Fruit fly (Drosophila melanogaster): ENCODE data around the gene Adck5.

The Adck5 gene

DNA sequence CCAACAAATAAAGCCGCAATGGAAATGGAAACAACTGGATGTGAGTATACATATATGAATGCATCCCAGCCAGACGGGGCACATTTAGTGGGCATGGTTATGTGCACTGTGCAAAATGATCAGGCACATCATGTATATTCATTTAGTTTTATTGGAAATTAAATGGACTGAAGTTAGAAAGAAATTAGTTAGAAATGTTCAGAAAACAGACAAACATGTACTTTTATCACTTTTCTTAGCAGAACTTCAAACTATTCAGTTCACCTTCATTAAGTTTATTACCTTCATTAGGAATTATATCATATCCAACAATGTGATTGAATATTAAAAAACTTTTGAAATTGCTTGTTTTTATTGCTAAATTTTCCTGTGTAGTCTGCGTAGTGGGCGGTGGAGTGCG, 17.2 kb downstream of the Adck5 start:
- no peak for TF ChIP-seq CG8478 (optimal IDR thresholded peaks at IDR 0.05)
- no peak for TF ChIP-seq pan (optimal IDR thresholded peaks at IDR 0.05)
- TF ChIP-seq usp (GFP tag; optimal IDR thresholded peaks at IDR 0.05) = no peak
- no peak for TF ChIP-seq psq (optimal IDR thresholded peaks at IDR 0.05)
- no peak for TF ChIP-seq EcR (GFP tag; optimal IDR thresholded peaks at IDR 0.05)
- no peak for TF ChIP-seq Dll (optimal IDR thresholded peaks at IDR 0.05)

DNA sequence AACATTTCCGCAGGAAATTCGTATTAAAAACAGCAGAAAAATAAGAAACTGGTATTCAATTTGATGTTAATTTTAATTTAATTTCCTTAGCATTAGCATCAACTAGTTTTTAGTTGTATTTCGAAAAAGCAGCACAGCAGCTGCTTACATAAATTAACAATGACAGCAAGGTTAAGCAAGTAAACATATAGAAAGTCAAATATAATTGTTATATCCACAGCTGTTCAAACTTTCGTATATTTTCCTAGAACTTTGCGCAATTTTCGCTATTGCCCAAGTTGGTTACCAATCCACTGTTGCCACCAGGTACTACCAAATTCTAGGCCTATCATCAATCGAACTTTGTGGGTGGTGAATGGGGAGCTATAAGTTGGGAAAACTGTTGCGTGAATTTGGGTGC, 20.4 kb downstream of the Adck5 start:
- no peak for TF ChIP-seq psq (optimal IDR thresholded peaks at IDR 0.05)
- TF ChIP-seq usp (GFP tag; optimal IDR thresholded peaks at IDR 0.05) = no peak

- TF ChIP-seq usp (GFP tag; optimal IDR thresholded peaks at IDR 0.05) (no peak), Dll (optimal IDR thresholded peaks at IDR 0.05) (no peak), EcR (GFP tag; optimal IDR thresholded peaks at IDR 0.05) (no peak), pan (optimal IDR thresholded peaks at IDR 0.05) (no peak)
These were observed 25.7 kb downstream of the Adck5 start for dm6 chr3L:11195275-11195674.

DNA sequence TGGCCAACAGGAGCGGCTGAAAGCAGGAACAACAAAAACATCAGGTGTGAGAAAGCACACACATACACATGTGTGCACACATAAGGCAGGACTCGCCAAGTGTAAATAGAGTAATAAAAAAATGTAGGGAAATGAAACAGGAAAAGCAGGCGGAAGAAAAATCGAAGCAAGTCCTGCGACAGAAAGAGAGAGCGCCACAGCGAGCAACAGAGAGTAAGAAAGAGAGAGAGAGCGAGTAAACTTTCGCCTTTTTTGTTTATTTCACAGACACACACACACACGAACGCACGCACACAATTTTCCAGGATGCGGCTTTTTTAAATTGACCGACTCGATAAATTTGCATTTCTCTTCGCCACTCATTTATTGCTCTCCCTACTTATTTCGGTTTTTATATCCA, 27.2 kb downstream of the Adck5 start:
- TF ChIP-seq pan (optimal IDR thresholded peaks at IDR 0.05) (no peak), CG8478 (optimal IDR thresholded peaks at IDR 0.05) (no peak), usp (GFP tag; optimal IDR thresholded peaks at IDR 0.05) (no peak), EcR (GFP tag; optimal IDR thresholded peaks at IDR 0.05) (no peak), Dll (optimal IDR thresholded peaks at IDR 0.05) (no peak), psq (optimal IDR thresholded peaks at IDR 0.05) (no peak)

DNA sequence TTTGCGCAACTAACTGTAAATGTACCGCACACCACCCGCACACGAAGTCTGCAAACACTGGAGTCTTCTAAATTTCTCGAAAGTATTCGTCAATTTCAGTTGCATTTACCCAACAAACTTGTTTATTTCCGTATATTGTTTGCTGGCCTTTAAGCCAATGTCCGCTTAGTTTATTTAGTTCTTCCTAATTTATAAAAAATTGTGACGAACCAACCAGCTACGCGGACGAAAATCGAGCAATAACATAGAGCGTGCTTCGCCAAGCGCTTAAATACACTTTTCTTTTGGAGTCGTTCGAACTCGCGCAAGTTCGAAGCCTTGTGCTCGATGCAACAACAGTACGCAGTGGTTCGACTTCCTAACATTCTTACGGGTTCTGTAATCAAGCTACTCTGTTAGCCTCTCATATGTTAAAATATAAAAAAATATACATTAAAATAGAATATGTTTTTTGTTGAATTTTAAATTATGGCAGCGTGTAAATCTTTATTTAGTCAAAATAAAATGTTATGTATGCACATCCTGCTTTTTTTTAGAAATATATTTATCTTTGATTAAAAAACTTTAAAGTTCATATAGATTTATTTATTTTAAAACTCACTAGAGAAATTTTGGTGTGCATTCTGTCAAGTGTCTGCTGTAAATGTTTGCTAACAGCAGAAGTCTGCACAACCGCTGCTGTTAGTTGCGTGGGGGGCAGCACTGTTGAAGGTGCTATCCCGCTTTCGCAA, 27.8 kb downstream of the Adck5 start, which contains the start of gene GlcAT-P:
Gene GlcAT-P, minus strand, starts transcription at position 246 of the 731 bp plus-strand sequence.
- TF ChIP-seq pan (optimal IDR thresholded peaks at IDR 0.05) (no peak), usp (GFP tag; optimal IDR thresholded peaks at IDR 0.05) (no peak), Dll (optimal IDR thresholded peaks at IDR 0.05) (no peak), psq (optimal IDR thresholded peaks at IDR 0.05) (no peak), CG8478 (optimal IDR thresholded peaks at IDR 0.05) (no peak), EcR (GFP tag; optimal IDR thresholded peaks at IDR 0.05) (no peak)

DNA sequence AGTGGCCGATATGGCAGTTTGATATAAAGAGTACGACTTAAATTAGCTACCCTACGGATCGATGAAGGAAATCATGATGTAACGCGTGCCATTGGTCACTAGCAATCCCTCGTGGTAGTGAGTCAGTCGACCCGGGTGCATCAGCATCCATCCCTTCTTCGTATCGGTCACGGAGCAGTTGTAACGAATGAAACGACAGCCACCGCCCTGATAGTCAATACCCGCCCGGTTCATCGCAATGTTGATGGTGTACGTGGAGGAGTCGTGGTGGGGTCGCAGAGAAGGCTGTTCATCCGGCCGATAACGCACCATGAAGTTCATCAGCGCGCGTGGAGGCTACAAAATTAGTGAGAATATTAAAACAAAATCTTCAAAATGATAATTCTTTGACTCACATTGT, 28.8 kb downstream of the Adck5 start:
- TF ChIP-seq CG8478 (optimal IDR thresholded peaks at IDR 0.05) (no peak), Dll (optimal IDR thresholded peaks at IDR 0.05) (no peak), EcR (GFP tag; optimal IDR thresholded peaks at IDR 0.05) (no peak), pan (optimal IDR thresholded peaks at IDR 0.05) (no peak)

dm6 chr3L:11199320-11199719, 29.7 kb downstream of the Adck5 start, which contains the start of gene CG7607:
TSS of gene CG7607 (plus strand) at chr3L:11199620.
- TF ChIP-seq CG8478 (optimal IDR thresholded peaks at IDR 0.05) (no peak), EcR (GFP tag; optimal IDR thresholded peaks at IDR 0.05) (no peak), Dll (optimal IDR thresholded peaks at IDR 0.05) (no peak), usp (GFP tag; optimal IDR thresholded peaks at IDR 0.05) (no peak), psq (optimal IDR thresholded peaks at IDR 0.05) (no peak), pan (optimal IDR thresholded peaks at IDR 0.05) (no peak)

- TF ChIP-seq Dll (optimal IDR thresholded peaks at IDR 0.05) (no peak), CG8478 (optimal IDR thresholded peaks at IDR 0.05) (no peak), psq (optimal IDR thresholded peaks at IDR 0.05) (no peak), EcR (GFP tag; optimal IDR thresholded peaks at IDR 0.05) (no peak), usp (GFP tag; optimal IDR thresholded peaks at IDR 0.05) (no peak), pan (optimal IDR thresholded peaks at IDR 0.05) (no peak)
These were observed 31.4 kb downstream of the Adck5 start, which contains the start of gene nkt for dm6 chr3L:11201051-11201450. TSS of gene nkt (plus strand) at chr3L:11201351.

dm6 chr3L:11203820-11204449, 34.3 kb downstream of the Adck5 start:
- no peak for TF ChIP-seq psq (optimal IDR thresholded peaks at IDR 0.05)
- no peak for TF ChIP-seq EcR (GFP tag; optimal IDR thresholded peaks at IDR 0.05)
- TF ChIP-seq pan (optimal IDR thresholded peaks at IDR 0.05) = no peak

DNA sequence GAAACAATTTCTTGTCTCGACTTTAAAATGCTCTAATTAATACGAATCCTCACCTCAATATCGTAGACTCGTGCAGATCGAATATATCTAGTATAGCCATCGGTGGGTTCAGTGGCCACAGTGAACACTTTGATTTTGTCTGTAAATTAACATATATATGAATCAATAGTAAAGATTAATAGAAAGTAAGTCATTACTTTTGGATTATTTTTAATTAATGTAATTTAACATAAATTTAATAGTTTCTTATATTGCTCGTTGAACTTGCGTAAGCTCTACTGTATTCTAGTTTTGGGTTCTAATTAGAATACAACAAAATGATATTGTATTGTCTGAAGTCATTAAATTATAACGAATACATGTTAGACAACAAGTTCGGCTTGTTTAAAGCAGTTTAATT, 35.2 kb downstream of the Adck5 start:
- TF ChIP-seq pan (optimal IDR thresholded peaks at IDR 0.05) (no peak), psq (optimal IDR thresholded peaks at IDR 0.05) (no peak), CG8478 (optimal IDR thresholded peaks at IDR 0.05) (no peak), usp (GFP tag; optimal IDR thresholded peaks at IDR 0.05) (no peak), Dll (optimal IDR thresholded peaks at IDR 0.05) (no peak), EcR (GFP tag; optimal IDR thresholded peaks at IDR 0.05) (no peak)

- TF ChIP-seq Dll (optimal IDR thresholded peaks at IDR 0.05) = no peak
- TF ChIP-seq pan (optimal IDR thresholded peaks at IDR 0.05) = no peak
- TF ChIP-seq usp (GFP tag; optimal IDR thresholded peaks at IDR 0.05) = no peak
- no peak for TF ChIP-seq CG8478 (optimal IDR thresholded peaks at IDR 0.05)
- no peak for TF ChIP-seq EcR (GFP tag; optimal IDR thresholded peaks at IDR 0.05)
- no peak for TF ChIP-seq psq (optimal IDR thresholded peaks at IDR 0.05)
These were observed 36.2 kb downstream of the Adck5 start, which contains the start of gene Plod for dm6 chr3L:11205608-11206336. TSS of gene Plod (minus strand) at chr3L:11206016.

- TF ChIP-seq usp (GFP tag; optimal IDR thresholded peaks at IDR 0.05) = no peak
- TF ChIP-seq Dll (optimal IDR thresholded peaks at IDR 0.05) = no peak
- TF ChIP-seq EcR (GFP tag; optimal IDR thresholded peaks at IDR 0.05) = no peak
- no peak for TF ChIP-seq pan (optimal IDR thresholded peaks at IDR 0.05)
- TF ChIP-seq psq (optimal IDR thresholded peaks at IDR 0.05) = no peak
- TF ChIP-seq CG8478 (optimal IDR thresholded peaks at IDR 0.05) = no peak
These were observed 40.9 kb downstream of the Adck5 start, which contains the start of the genes Ube3a and CG7600 for dm6 chr3L:11210517-11210916. TSS of gene Ube3a (minus strand) at chr3L:11210583. TSS of gene CG7600 (plus strand) at chr3L:11210786.

All from whole organism.